Fruit fly (Drosophila melanogaster) whole organism, embryonic: ENCODE measurements around the gene car.

Source experiments
- Atf-2 ChIP-seq: fragments of 200-800 bp; sonication (Bioruptor generic); optimal IDR thresholded peaks from 2 replicates; lab custom pipeline; 2016; ENCODE audit warnings: missing biosample characterization, missing genetic modification characterization
- CG11723 ChIP-seq: fragments of 200-800 bp; sonication (Bioruptor generic); optimal IDR thresholded peaks from 2 replicates; lab custom pipeline; 2017; ENCODE audit warnings: missing biosample characterization, mild to moderate bottlenecking, missing genetic modification characterization
- CG12659 ChIP-seq: fragments of 200-800 bp; sonication (Bioruptor generic); optimal IDR thresholded peaks from 3 replicates; lab custom pipeline; 2017; ENCODE audit warnings: mild to moderate bottlenecking, missing biosample characterization, missing genetic modification reagents, missing genetic modification characterization
- CG13894 ChIP-seq: fragments of 200-800 bp; sonication (Bioruptor generic); optimal IDR thresholded peaks from 3 replicates; lab custom pipeline; 2018; ENCODE audit warnings: missing biosample characterization, mild to moderate bottlenecking, missing genetic modification characterization, moderate library complexity
- CG14710 ChIP-seq: fragments of 200-800 bp; sonication (Bioruptor generic); optimal IDR thresholded peaks from 3 replicates; lab custom pipeline; 2019; ENCODE audit warnings: missing biosample characterization, mild to moderate bottlenecking, missing genetic modification characterization, moderate library complexity
- CG15479 ChIP-seq: fragments of 200-800 bp; sonication (Bioruptor generic); optimal IDR thresholded peaks from 3 replicates; lab custom pipeline; 2019; ENCODE audit warnings: missing biosample characterization, mild to moderate bottlenecking, missing genetic modification characterization, moderate library complexity
- CG16779 ChIP-seq: fragments of 200-800 bp; sonication (Bioruptor generic); IDR thresholded peaks from 2 replicates; pipeline ENCODE4 v1.3.6; 2022; ENCODE audit warnings: missing biosample characterization, missing genetic modification characterization
- CG16815 ChIP-seq: fragments of 200-800 bp; sonication (Bioruptor generic); optimal IDR thresholded peaks from 3 replicates; lab custom pipeline; 2017; ENCODE audit warnings: missing biosample characterization, mild to moderate bottlenecking, missing genetic modification characterization
- CG17568 ChIP-seq: fragments of 200-800 bp; sonication (Bioruptor generic); optimal IDR thresholded peaks from 2 replicates; lab custom pipeline; 2018; ENCODE audit warnings: missing biosample characterization, mild to moderate bottlenecking, missing genetic modification characterization, moderate library complexity
- CG2889 ChIP-seq: fragments of 200-800 bp; sonication (Bioruptor generic); IDR thresholded peaks from 3 replicates; pipeline ENCODE4 v1.3.6; 2022; ENCODE audit warnings: missing biosample characterization, missing genetic modification characterization
- CG3838 ChIP-seq: fragments of 200-800 bp; sonication (Bioruptor generic); optimal IDR thresholded peaks from 3 replicates; lab custom pipeline; 2016; ENCODE audit warnings: missing biosample characterization, missing genetic modification characterization
- CG4820 ChIP-seq: fragments of 200-800 bp; sonication (Bioruptor generic); optimal IDR thresholded peaks from 3 replicates; lab custom pipeline; 2016; ENCODE audit warnings: missing biosample characterization, missing genetic modification characterization
- CG4854 ChIP-seq: fragments of 200-800 bp; sonication (Bioruptor generic); optimal IDR thresholded peaks from 2 replicates; lab custom pipeline; 2016; ENCODE audit warnings: missing biosample characterization, missing genetic modification characterization, inconsistent platforms
- CG6689 ChIP-seq: fragments of 200-800 bp; sonication (Bioruptor generic); IDR thresholded peaks from 2 replicates; pipeline ENCODE4 v1.3.6; 2022; ENCODE audit warnings: missing biosample characterization, missing genetic modification characterization
- CG6765 ChIP-seq: fragments of 200-800 bp; sonication (Bioruptor generic); optimal IDR thresholded peaks from 3 replicates; lab custom pipeline; 2017; ENCODE audit warnings: missing biosample characterization, mild to moderate bottlenecking, missing genetic modification characterization
- CG7928 ChIP-seq: fragments of 200-800 bp; sonication (Bioruptor generic); optimal IDR thresholded peaks from 2 replicates; lab custom pipeline; 2017; ENCODE audit warnings: missing biosample characterization, mild to moderate bottlenecking, missing genetic modification characterization
- CG8765 ChIP-seq: fragments of 200-800 bp; sonication (Bioruptor generic); IDR thresholded peaks from 2 replicates; pipeline ENCODE4 v1.3.6; 2022; ENCODE audit warnings: missing biosample characterization, missing genetic modification characterization
- CG8924 ChIP-seq: fragments of 200-800 bp; optimal IDR thresholded peaks from 3 replicates; lab custom pipeline; 2019; ENCODE audit warnings: missing biosample characterization, mild to moderate bottlenecking, missing genetic modification characterization, moderate library complexity
- CG9876 ChIP-seq: fragments of 200-800 bp; sonication (Bioruptor generic); optimal IDR thresholded peaks from 2 replicates; lab custom pipeline; 2016; ENCODE audit warnings: missing biosample characterization, missing genetic modification characterization
- CTCF ChIP-seq: fragments of 200-800 bp; sonication (Bioruptor generic); optimal IDR thresholded peaks from 2 replicates; lab custom pipeline; 2017; ENCODE audit warnings: missing biosample characterization, mild to moderate bottlenecking, missing genetic modification characterization, moderate library complexity
- Chrac-16 ChIP-seq: fragments of 200-800 bp; sonication (Bioruptor generic); optimal IDR thresholded peaks from 3 replicates; lab custom pipeline; 2016; ENCODE audit warnings: missing biosample characterization, missing genetic modification characterization
- Dfd ChIP-seq, 2 experiments: fragments of >200 bp; optimal IDR thresholded peaks; 2 replicates each; lab custom pipeline; 2017; ENCODE audit warnings: missing biosample characterization in 2 of 2, missing genetic modification characterization in 2 of 2
- Doc3 ChIP-seq: fragments of 200-800 bp; sonication (Bioruptor generic); IDR thresholded peaks from 3 replicates; pipeline ENCODE4 v1.3.6; 2022; ENCODE audit warnings: missing biosample characterization, missing genetic modification characterization; ENCODE audit not compliant: partially characterized antibody
- Ets65A ChIP-seq: fragments of 200-800 bp; sonication (Bioruptor generic); peaks from one replicate; lab custom pipeline; 2016; ENCODE audit warnings: missing biosample characterization, missing genetic modification characterization
- Fer2 ChIP-seq: fragments of 200-800 bp; sonication (Bioruptor generic); optimal IDR thresholded peaks from 2 replicates; lab custom pipeline; 2018; ENCODE audit warnings: missing biosample characterization, mild to moderate bottlenecking, missing genetic modification characterization, moderate library complexity
- Fer3 ChIP-seq: fragments of 200-800 bp; sonication (Bioruptor generic); optimal IDR thresholded peaks from 2 replicates; lab custom pipeline; 2018; ENCODE audit warnings: missing biosample characterization, mild to moderate bottlenecking, missing genetic modification characterization, moderate library complexity
- HLH54F ChIP-seq: fragments of 200-800 bp; sonication (Bioruptor generic); optimal IDR thresholded peaks from 3 replicates; lab custom pipeline; 2016; ENCODE audit warnings: missing biosample characterization, missing genetic modification characterization
- Hr3 ChIP-seq: fragments of 200-800 bp; sonication (Bioruptor generic); optimal IDR thresholded peaks from 3 replicates; lab custom pipeline; 2016; ENCODE audit warnings: missing biosample characterization, missing genetic modification characterization
- Myb ChIP-seq: fragments of 200-800 bp; sonication (Bioruptor generic); optimal IDR thresholded peaks from 2 replicates; lab custom pipeline; 2016; ENCODE audit warnings: missing biosample characterization, missing genetic modification characterization
- Oaz ChIP-seq: fragments of 200-800 bp; sonication (Bioruptor generic); IDR thresholded peaks from 2 replicates; pipeline ENCODE4 v1.3.6; 2022; ENCODE audit warnings: missing biosample characterization, missing genetic modification characterization
- amos ChIP-seq: fragments of 200-800 bp; sonication (Bioruptor generic); IDR thresholded peaks from 2 replicates; pipeline ENCODE4 v1.3.6; 2022; ENCODE audit warnings: missing biosample characterization, missing genetic modification characterization; ENCODE audit not compliant: partially characterized antibody
- bowl ChIP-seq: fragments of 200-800 bp; sonication (Bioruptor generic); IDR thresholded peaks from 2 replicates; pipeline ENCODE4 v1.3.6; 2022; ENCODE audit warnings: missing biosample characterization, missing genetic modification characterization
- dimm ChIP-seq: fragments of 200-800 bp; sonication (Bioruptor generic); IDR thresholded peaks from 2 replicates; pipeline ENCODE4 v1.3.6; 2022; ENCODE audit warnings: missing biosample characterization, missing genetic modification characterization
- hb ChIP-seq: fragments of 200-800 bp; sonication (Bioruptor generic); IDR thresholded peaks from 3 replicates; pipeline ENCODE4 v1.3.6; 2022; ENCODE audit warnings: missing biosample characterization, missing genetic modification characterization; ENCODE audit not compliant: partially characterized antibody
- ind ChIP-seq: fragments of 200-800 bp; sonication (Bioruptor generic); optimal IDR thresholded peaks from 3 replicates; lab custom pipeline; 2016; ENCODE audit warnings: missing biosample characterization, missing genetic modification characterization
- jing ChIP-seq: fragments of 200-800 bp; sonication (Bioruptor generic); optimal IDR thresholded peaks from 2 replicates; lab custom pipeline; 2018; ENCODE audit warnings: missing biosample characterization, mild to moderate bottlenecking, missing genetic modification characterization
- lola ChIP-seq, 3 experiments: fragments of >200 bp in 2 of 3; fragments of 200-800 bp in 1 of 3; sonication (Bioruptor generic) in 1 of 3; optimal IDR thresholded peaks; 2 replicates each; lab custom pipeline; 2017 to 2019; ENCODE audit warnings: missing biosample characterization in 3 of 3, missing genetic modification characterization in 3 of 3, mild to moderate bottlenecking in 1 of 3, moderate library complexity in 1 of 3
- mam ChIP-seq: fragments of 200-800 bp; sonication (Bioruptor generic); optimal IDR thresholded peaks from 3 replicates; lab custom pipeline; 2016; ENCODE audit warnings: missing biosample characterization, missing genetic modification characterization
- nerfin-2 ChIP-seq: fragments of 200-800 bp; sonication (Bioruptor generic); IDR thresholded peaks from 2 replicates; pipeline ENCODE4 v1.3.6; 2022; ENCODE audit warnings: missing biosample characterization, missing genetic modification characterization; ENCODE audit not compliant: partially characterized antibody
- odd ChIP-seq: fragments of 200-800 bp; sonication (Bioruptor generic); optimal IDR thresholded peaks from 2 replicates; lab custom pipeline; 2017; ENCODE audit warnings: missing biosample characterization, mild to moderate bottlenecking, missing genetic modification characterization
- otp ChIP-seq: fragments of 200-800 bp; sonication (Bioruptor generic); IDR thresholded peaks from 3 replicates; pipeline ENCODE4, ENCODE4 v1.3.6; 2022; ENCODE audit warnings: missing biosample characterization, missing genetic modification characterization
- pum ChIP-seq: fragments of 200-800 bp; sonication (Bioruptor generic); optimal IDR thresholded peaks from 2 replicates; lab custom pipeline; 2016; ENCODE audit warnings: missing biosample characterization, missing genetic modification characterization
- pzg ChIP-seq: fragments of 200-800 bp; sonication (Bioruptor generic); optimal IDR thresholded peaks from 3 replicates; lab custom pipeline; 2018; ENCODE audit warnings: missing biosample characterization, mild to moderate bottlenecking, missing genetic modification characterization, moderate library complexity
- schlank ChIP-seq: fragments of 200-800 bp; sonication (Bioruptor generic); optimal IDR thresholded peaks from 2 replicates; lab custom pipeline; 2018; ENCODE audit warnings: missing biosample characterization, mild to moderate bottlenecking, missing genetic modification characterization
- slp2 ChIP-seq: fragments of 200-800 bp; sonication (Bioruptor generic); optimal IDR thresholded peaks from 2 replicates; lab custom pipeline; 2016; ENCODE audit warnings: missing biosample characterization, missing genetic modification characterization
- sna ChIP-seq: fragments of 200-800 bp; sonication (Bioruptor generic); IDR thresholded peaks from 2 replicates; pipeline ENCODE4 v1.3.6; 2022; ENCODE audit warnings: missing biosample characterization, missing genetic modification characterization; ENCODE audit not compliant: partially characterized antibody
- ssp ChIP-seq: fragments of 200-800 bp; sonication (Bioruptor generic); IDR thresholded peaks from 2 replicates; pipeline ENCODE4 v1.3.6; 2022; ENCODE audit warnings: missing biosample characterization, missing genetic modification characterization
- tll ChIP-seq, 2 experiments: fragments of 200-800 bp in 1 of 2; fragments of >200 bp in 1 of 2; sonication (Bioruptor generic) in 1 of 2; optimal IDR thresholded peaks; 2 replicates each; lab custom pipeline; 2017 to 2019; ENCODE audit warnings: missing biosample characterization in 2 of 2, missing genetic modification characterization in 2 of 2, mild to moderate bottlenecking in 1 of 2, moderate library complexity in 1 of 2
- tna ChIP-seq: fragments of 200-800 bp; sonication (Bioruptor generic); IDR thresholded peaks from 2 replicates; pipeline ENCODE4 v1.3.6; 2022; ENCODE audit warnings: missing biosample characterization, missing genetic modification characterization; ENCODE audit not compliant: partially characterized antibody
- trem ChIP-seq: fragments of 200-800 bp; optimal IDR thresholded peaks from 3 replicates; lab custom pipeline; 2019; ENCODE audit warnings: missing biosample characterization, mild to moderate bottlenecking, missing genetic modification characterization, moderate library complexity
- twi ChIP-seq: fragments of 200-800 bp; optimal IDR thresholded peaks from 2 replicates; lab custom pipeline; 2019; ENCODE audit warnings: missing biosample characterization, mild to moderate bottlenecking, missing genetic modification characterization, moderate library complexity
- yki ChIP-seq: fragments of >200 bp; optimal IDR thresholded peaks from 3 replicates; lab custom pipeline; 2018

The car gene

DNA sequence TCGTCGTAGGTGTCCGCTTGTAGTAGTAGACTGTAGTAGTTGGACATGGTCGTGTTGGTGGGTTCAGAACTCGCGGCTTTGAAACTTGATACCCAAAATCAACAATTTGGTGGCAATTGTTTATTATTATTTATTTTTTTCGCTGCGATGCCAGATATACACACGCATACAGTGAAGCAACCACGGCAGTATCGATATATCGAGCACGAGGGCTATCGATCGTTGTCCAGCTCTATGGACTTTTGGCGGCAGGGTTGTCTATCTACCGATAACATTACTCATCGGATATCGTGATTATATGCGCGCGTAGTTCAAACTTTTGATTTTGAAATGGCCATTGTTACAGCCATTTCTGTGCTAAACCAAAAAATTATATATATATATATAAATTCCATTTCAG is 35.8 kb downstream of the car start, which contains the start of gene CG14220 (continued):
- TF ChIP-seq trem (tag; lab: Kevin White, UChicago) (peak; percentile 87), tna (peak; percentile 94), CG4854 (no peak), dimm (no peak), CG4820 (GFP tag; lab: Kevin White, UChicago) (no peak), CG2889 (no peak), Hr3 (GFP tag; lab: Kevin White, UChicago) (no peak), HLH54F (GFP tag; lab: Kevin White, UChicago) (no peak), mam (GFP tag; lab: Kevin White, UChicago) (no peak), ssp (GFP tag; lab: Robert Waterston, UW) (no peak), otp (GFP tag; lab: Robert Waterston, UW) (no peak), bowl (GFP tag; lab: Robert Waterston, UW) (no peak), odd (GFP tag; lab: Kevin White, UChicago) (no peak), lola (GFP tag; optimal IDR thresholded peaks at IDR 0.05; lab: Kevin White, UChicago) (no peak), yki (lab: Kevin White, UChicago) (no peak), tll (GFP tag; optimal IDR thresholded peaks at IDR 0.05; lab: Kevin White, UChicago) (no peak), CG6765 (GFP tag; lab: Kevin White, UChicago) (no peak), CG12659 (GFP tag; lab: Kevin White, UChicago) (peak; percentile 44), CG13894 (tag; lab: Kevin White, UChicago) (peak; percentile 40), CG14710 (peak; percentile 44), Oaz (no peak), CG3838 (GFP tag; lab: Kevin White, UChicago) (no peak), Atf-2 (GFP tag; lab: Kevin White, UChicago) (no peak), CG8924 (tag; lab: Kevin White, UChicago) (peak; percentile 22), CG7928 (GFP tag; lab: Kevin White, UChicago) (no peak), pzg (peak; percentile 89), ind (no peak), pum (no peak), schlank (tag; lab: Kevin White, UChicago) (no peak), CG9876 (GFP tag; lab: Kevin White, UChicago) (no peak), CG16815 (GFP tag; lab: Kevin White, UChicago) (no peak), Dfd (GFP tag; optimal IDR thresholded peaks at IDR 0.05; lab: Kevin White, UChicago) (no peak), CG15479 (no peak), nerfin-2 (GFP tag; lab: Robert Waterston, UW) (peak; percentile 94), Chrac-16 (GFP tag; lab: Kevin White, UChicago) (no peak), Fer3 (tag; lab: Kevin White, UChicago) (no peak), sna (GFP tag; lab: Robert Waterston, UW) (peak; percentile 85), jing (no peak), Doc3 (peak; percentile 85; the same call in 2 of the 3 replicates), Myb (peak; percentile 6), Ets65A (no peak), CG6689 (no peak), Fer2 (no peak), twi (tag; lab: Kevin White, UChicago) (no peak), hb (peak; percentile 91), CTCF (no peak), amos (peak; percentile 95), slp2 (GFP tag; lab: Kevin White, UChicago) (no peak), CG11723 (GFP tag; lab: Kevin White, UChicago) (no peak), CG8765 (GFP tag; lab: Robert Waterston, UW) (no peak), CG17568 (GFP tag; lab: Kevin White, UChicago) (no peak), CG16779 (no peak)
